Fruit fly (Drosophila melanogaster) whole organism, wandering third instar larva: ENCODE results near the gene Odj.
A peak's percentile ranks its signal among the peaks of the same experiment; 100 is the strongest.

Source experiments
- CG32264 ChIP-seq: fragments of 200-800 bp; sonication (Bioruptor generic); optimal IDR thresholded peaks from 2 replicates; lab custom pipeline; 2016; ENCODE audit warnings: missing biosample characterization, missing genetic modification characterization
- Jra ChIP-seq: sonication (Bioruptor generic); optimal IDR thresholded peaks from 2 replicates; lab custom pipeline; 2016; ENCODE audit warnings: missing biosample characterization, missing genetic modification characterization
- Vsx2 ChIP-seq: fragments of 200-300, 225-300 bp; sonication (Bioruptor generic); optimal IDR thresholded peaks from 2 replicates; lab custom pipeline; 2018; ENCODE audit warnings: missing biosample characterization, missing genetic modification characterization; ENCODE audit not compliant: partially characterized antibody
- br ChIP-seq: fragments of 200-800 bp; sonication (Bioruptor generic); optimal IDR thresholded peaks from 2 replicates; lab custom pipeline; 2016; ENCODE audit warnings: missing biosample characterization, missing genetic modification characterization
- foxo ChIP-seq, 2 experiments: fragments of 200-800 bp; sonication (Bioruptor generic); optimal IDR thresholded peaks; 2 replicates in 1 of 2; 3 replicates in 1 of 2; lab custom pipeline; 2016 to 2017; ENCODE audit warnings: missing biosample characterization in 2 of 2, missing genetic modification characterization in 2 of 2
- fru ChIP-seq: fragments of 200-800 bp; sonication (Bioruptor generic); optimal IDR thresholded peaks from 3 replicates; lab custom pipeline; 2016; ENCODE audit warnings: missing biosample characterization, mild to moderate bottlenecking, missing genetic modification characterization
- h ChIP-seq: fragments of 200-800 bp; sonication (Bioruptor generic); optimal IDR thresholded peaks from 3 replicates; lab custom pipeline; 2016; ENCODE audit warnings: missing biosample characterization, mild to moderate bottlenecking, missing genetic modification characterization
- pan ChIP-seq: fragments of >200 bp; optimal IDR thresholded peaks from 2 replicates; lab custom pipeline; 2017
- rgr ChIP-seq: fragments of 200-800 bp; sonication (Bioruptor generic); optimal IDR thresholded peaks from 3 replicates; lab custom pipeline; 2016; ENCODE audit warnings: missing biosample characterization, mild to moderate bottlenecking, missing genetic modification characterization
- sage ChIP-seq: fragments of 200-800 bp; sonication (Bioruptor generic); optimal IDR thresholded peaks from 2 replicates; lab custom pipeline; 2016; ENCODE audit warnings: missing biosample characterization, mild to moderate bottlenecking, missing genetic modification characterization
- usp ChIP-seq: fragments of >200 bp; optimal IDR thresholded peaks from 2 replicates; lab custom pipeline; 2017; ENCODE audit warnings: missing biosample characterization, missing genetic modification characterization

- TF ChIP-seq br (GFP tag; lab: Kevin White, UChicago) (no peak), Vsx2 (GFP tag; lab: Kevin White, UChicago) (no peak), Jra (no peak), CG32264 (GFP tag; lab: Kevin White, UChicago) (no peak), h (GFP tag; lab: Kevin White, UChicago) (no peak), pan (lab: Kevin White, UChicago) (no peak), foxo (GFP tag; optimal IDR thresholded peaks at IDR 0.05; lab: Kevin White, UChicago) (peak in 1 of 2 experiments; percentile 19), rgr (GFP tag; lab: Kevin White, UChicago) (no peak), fru (GFP tag; lab: Kevin White, UChicago) (peak; percentile 4), sage (GFP tag; lab: Kevin White, UChicago) (no peak), usp (GFP tag; lab: Kevin White, UChicago) (no peak)
Measured at dm6 chr3R:17818803-17819202, 9.8 kb upstream of the Odj start.
